Worm (Caenorhabditis elegans) whole organism, L4 larva: ENCODE data around the gene F31E9.3.

Experiments used
- F44E2.7 ChIP-seq: fragments of 200-800 bp; sonication (Bioruptor generic); IDR thresholded peaks from 2 replicates; pipeline ENCODE4 v2.1.2; 2022; ENCODE audit warnings: missing genetic modification characterization, missing compliant biosample characterization
- T26A8.4 ChIP-seq: fragments of 200-800 bp; sonication (Bioruptor generic); IDR thresholded peaks from 2 replicates; pipeline ENCODE4 v1.3.6; 2022; ENCODE audit warnings: missing genetic modification characterization, missing compliant biosample characterization
- Y5F2A.4 ChIP-seq: fragments of 200-800 bp; sonication (Bioruptor generic); optimal IDR thresholded peaks from 2 replicates; lab custom pipeline; 2018; ENCODE audit warnings: mild to moderate bottlenecking, missing genetic modification characterization, missing compliant biosample characterization
- ZK546.5 ChIP-seq, 2 experiments: sonication (generic microtip); optimal IDR thresholded peaks; 2 replicates each; lab custom pipeline; 2017; ENCODE audit warnings: missing biosample characterization in 2 of 2, missing genetic modification characterization in 2 of 2
- aha-1 ChIP-seq: fragments of 150-350 bp; peaks from one replicate; lab custom pipeline; 2014; ENCODE audit warnings: missing biosample characterization, missing genetic modification characterization
- attf-4 ChIP-seq: sonication (generic microtip); optimal IDR thresholded peaks from 3 replicates; lab custom pipeline; 2017; ENCODE audit warnings: missing biosample characterization, missing genetic modification characterization
- ceh-28 ChIP-seq: fragments of 150-350 bp; optimal IDR thresholded peaks from 2 replicates; lab custom pipeline; 2014; ENCODE audit warnings: missing biosample characterization, missing genetic modification reagents, missing genetic modification characterization
- ceh-44 ChIP-seq: fragments of 200-800 bp; sonication (Bioruptor generic); IDR thresholded peaks from 2 replicates; pipeline ENCODE4 v1.3.6; 2022; ENCODE audit warnings: missing genetic modification reagents, missing genetic modification characterization, missing compliant biosample characterization
- cey-2 ChIP-seq: sonication (generic microtip); optimal IDR thresholded peaks from 3 replicates; lab custom pipeline; 2017; ENCODE audit warnings: missing genetic modification characterization, mild to moderate bottlenecking, missing compliant biosample characterization, antibody characterized with exemption, borderline replicate concordance; ENCODE audit not compliant: insufficient read depth
- ctbp-1 ChIP-seq: fragments of 200-800 bp; sonication (Bioruptor generic); IDR thresholded peaks from 2 replicates; pipeline ENCODE4 v1.3.6; 2022; ENCODE audit warnings: missing genetic modification reagents, missing genetic modification characterization, missing compliant biosample characterization
- daf-16 ChIP-seq, 3 experiments: sonication (generic microtip); optimal IDR thresholded peaks; 2 replicates each; lab custom pipeline; 2016 to 2017; ENCODE audit warnings: missing genetic modification characterization in 3 of 3, missing genetic modification reagents in 3 of 3, mild to moderate bottlenecking in 2 of 3, missing compliant biosample characterization in 2 of 3, missing biosample characterization in 1 of 3, moderate library complexity in 1 of 3
- dmd-8 ChIP-seq: fragments of 200-800 bp; sonication (Bioruptor generic); IDR thresholded peaks from 2 replicates; pipeline ENCODE4 v1.3.6; 2022; ENCODE audit warnings: missing genetic modification characterization, missing compliant biosample characterization
- dmd-9 ChIP-seq: fragments of 200-800 bp; sonication (Bioruptor generic); IDR thresholded peaks from 2 replicates; pipeline ENCODE4 v1.3.6; 2022; ENCODE audit warnings: missing genetic modification reagents, missing genetic modification characterization, missing compliant biosample characterization
- duxl-1 ChIP-seq: sonication (generic microtip); optimal IDR thresholded peaks from 2 replicates; lab custom pipeline; 2016; ENCODE audit warnings: mild to moderate bottlenecking, missing genetic modification characterization, moderate library complexity, missing compliant biosample characterization; ENCODE audit not compliant: poor library complexity
- egl-43 ChIP-seq: fragments of 200-800 bp; sonication (Bioruptor generic); IDR thresholded peaks from 2 replicates; pipeline ENCODE4 v1.3.6; 2022; ENCODE audit warnings: missing genetic modification reagents, missing genetic modification characterization, missing compliant biosample characterization
- jun-1 ChIP-seq: fragments of 150-350 bp; optimal IDR thresholded peaks from 2 replicates; lab custom pipeline; 2014; ENCODE audit warnings: missing biosample characterization, missing genetic modification reagents, missing genetic modification characterization
- lim-7 ChIP-seq: fragments of 200-800 bp; sonication (Bioruptor generic); IDR thresholded peaks from 2 replicates; pipeline ENCODE4 v1.3.6; 2022; ENCODE audit warnings: missing genetic modification characterization, missing compliant biosample characterization
- lin-1 ChIP-seq: fragments of 200-800 bp; sonication (Bioruptor generic); IDR thresholded peaks from 2 replicates; pipeline ENCODE4 v1.3.6; 2022; ENCODE audit warnings: missing genetic modification reagents, missing genetic modification characterization, missing compliant biosample characterization
- lin-29 ChIP-seq: fragments of 200-800 bp; sonication (Bioruptor generic); IDR thresholded peaks from 2 replicates; pipeline ENCODE4 v1.3.6; 2022; ENCODE audit warnings: missing genetic modification reagents, missing genetic modification characterization, missing compliant biosample characterization
- lsy-2 ChIP-seq, 2 experiments: fragments of 150-350 bp in 1 of 2; sonication (generic microtip) in 1 of 2; optimal IDR thresholded peaks; 2 replicates each; lab custom pipeline; 2014 to 2017; ENCODE audit warnings: missing biosample characterization in 2 of 2, missing genetic modification characterization in 2 of 2
- mes-2 ChIP-seq: sonication (generic microtip); optimal IDR thresholded peaks from 2 replicates; lab custom pipeline; 2016; ENCODE audit warnings: missing genotype, mild to moderate bottlenecking, missing genetic modification characterization, missing compliant biosample characterization; ENCODE audit not compliant: poor library complexity, severe bottlenecking
- mxl-3 ChIP-seq: fragments of 200-800 bp; sonication (Bioruptor generic); optimal IDR thresholded peaks from 2 replicates; lab custom pipeline; 2018; ENCODE audit warnings: mild to moderate bottlenecking, missing genetic modification characterization, missing compliant biosample characterization
- nhr-102 ChIP-seq: sonication (generic microtip); optimal IDR thresholded peaks from 2 replicates; lab custom pipeline; 2016; ENCODE audit warnings: mild to moderate bottlenecking, missing genetic modification characterization, moderate library complexity, missing compliant biosample characterization
- nhr-25 ChIP-seq: sonication (generic microtip); optimal IDR thresholded peaks from 2 replicates; lab custom pipeline; 2017; ENCODE audit warnings: missing genetic modification characterization, mild to moderate bottlenecking, missing compliant biosample characterization, antibody characterized with exemption, moderate library complexity, borderline replicate concordance; ENCODE audit not compliant: insufficient read depth
- nhr-77 ChIP-seq: fragments of 150-350 bp; optimal IDR thresholded peaks from 2 replicates; lab custom pipeline; 2014; ENCODE audit warnings: missing biosample characterization, missing genetic modification characterization
- php-3 ChIP-seq: fragments of 200-800 bp; sonication (Bioruptor generic); IDR thresholded peaks from 2 replicates; pipeline ENCODE4 v1.3.6; 2022; ENCODE audit warnings: missing genetic modification reagents, missing genetic modification characterization, missing compliant biosample characterization
- sdz-12 ChIP-seq: fragments of 200-800 bp; sonication (Bioruptor generic); optimal IDR thresholded peaks from 2 replicates; lab custom pipeline; 2018; ENCODE audit warnings: mild to moderate bottlenecking, missing genetic modification characterization, missing compliant biosample characterization
- set-16 ChIP-seq: fragments of 200-800 bp; sonication (Bioruptor generic); IDR thresholded peaks from 2 replicates; pipeline ENCODE4 v1.3.6; 2022; ENCODE audit warnings: missing genetic modification reagents, missing genetic modification characterization, missing compliant biosample characterization
- snpc-1.2 ChIP-seq: fragments of 200-800 bp; sonication (Bioruptor generic); IDR thresholded peaks from 2 replicates; pipeline ENCODE4 v1.3.6; 2022; ENCODE audit warnings: missing genetic modification reagents, missing genetic modification characterization, missing compliant biosample characterization
- snpc-4 ChIP-seq: fragments of 150-350 bp; optimal IDR thresholded peaks from 2 replicates; lab custom pipeline; 2014; ENCODE audit warnings: missing biosample characterization, missing genetic modification characterization
- spr-3 ChIP-seq: fragments of 200-800 bp; sonication (Bioruptor generic); optimal IDR thresholded peaks from 2 replicates; lab custom pipeline; 2018; ENCODE audit warnings: mild to moderate bottlenecking, missing genetic modification characterization, missing compliant biosample characterization
- unc-39 ChIP-seq: sonication (generic microtip); optimal IDR thresholded peaks from 2 replicates; lab custom pipeline; 2017; ENCODE audit warnings: missing biosample characterization, missing genetic modification characterization
- unc-62 ChIP-seq, 3 experiments: fragments of 150-350 bp in 1 of 3; sonication (generic microtip); optimal IDR thresholded peaks in 2 of 3; peaks in 1 of 3; 1 replicate in 1 of 3; 2 replicates in 2 of 3; lab custom pipeline; 2014 to 2017; ENCODE audit warnings: missing biosample characterization in 3 of 3, missing genetic modification characterization in 3 of 3, missing genetic modification reagents in 3 of 3, missing genotype in 1 of 3
- vab-7 ChIP-seq: fragments of 200-800 bp; sonication (Bioruptor generic); IDR thresholded peaks from 2 replicates; pipeline ENCODE4 v1.3.6; 2022; ENCODE audit warnings: missing genetic modification reagents, missing genetic modification characterization, missing compliant biosample characterization
- zag-1 ChIP-seq: fragments of 150-350 bp; optimal IDR thresholded peaks from 2 replicates; lab custom pipeline; 2014; ENCODE audit warnings: missing biosample characterization, missing genetic modification characterization
- zip-11 ChIP-seq: fragments of 200-800 bp; sonication (Bioruptor generic); IDR thresholded peaks from 2 replicates; pipeline ENCODE4 v1.3.6; 2022; ENCODE audit warnings: missing genetic modification characterization, missing compliant biosample characterization

The F31E9.3 gene

DNA sequence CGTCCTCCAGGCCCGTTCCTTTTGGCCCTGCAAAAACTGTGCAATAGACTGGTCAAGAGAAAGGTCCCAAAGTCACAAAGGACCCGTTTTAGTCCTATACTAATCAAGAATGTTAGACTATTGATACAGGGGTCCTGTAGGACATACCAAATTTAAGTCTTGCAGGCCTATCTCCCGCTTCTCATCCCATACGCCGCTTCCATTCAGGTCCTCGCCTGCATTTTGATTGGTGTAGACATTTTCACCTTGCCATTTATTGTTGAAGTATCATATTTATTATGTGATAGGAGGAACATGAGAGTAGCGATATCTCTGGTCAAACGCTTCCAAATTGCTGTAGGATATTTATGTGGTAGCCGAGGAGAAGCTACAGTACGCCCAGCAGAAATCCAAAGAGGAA lies 5.1 kb upstream of the F31E9.3 start:
- TF ChIP-seq snpc-4 (tag; lab: Kevin White, UChicago) (no peak), spr-3 (GFP tag; lab: Kevin White, UChicago) (no peak), ctbp-1 (GFP tag; lab: Robert Waterston, UW) (no peak), unc-62 (GFP tag; optimal IDR thresholded peaks at IDR 0.05 in 1 of 2; lab: Kevin White, UChicago) (peak in 1 of 2 experiments; percentile 91), unc-62 (tag; optimal IDR thresholded peaks at IDR 0.05; lab: Kevin White, UChicago) (no peak), T26A8.4 (GFP tag; lab: Robert Waterston, UW) (no peak)

DNA sequence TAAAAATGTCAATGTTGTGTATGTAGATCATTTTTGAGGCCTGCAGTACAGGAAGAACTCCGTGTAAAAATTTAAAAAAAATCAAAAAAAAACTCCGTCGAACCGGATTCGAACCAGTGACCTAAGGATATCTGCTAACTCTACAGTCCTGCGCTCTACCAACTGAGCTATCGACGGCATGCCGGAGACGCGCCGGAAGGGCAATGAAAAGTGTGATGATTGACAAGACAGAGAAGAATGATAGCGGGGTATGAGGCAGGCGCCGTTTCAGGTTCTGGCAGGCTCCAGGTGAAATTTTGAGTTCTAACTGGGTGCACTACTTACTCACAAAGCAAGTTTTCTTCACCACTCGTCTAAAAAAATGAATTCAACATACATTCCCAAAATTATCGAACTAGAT lies 4.6 kb upstream of the F31E9.3 start, which contains the start of gene srz-58:
Gene srz-58, plus strand, starts transcription at position 362 of the 400 bp plus-strand sequence.
- no peak for TF ChIP-seq zag-1 (tag; lab: Kevin White, UChicago)
- peak; percentile 36; the same call in 1 of the 2 replicates for TF ChIP-seq vab-7 (GFP tag; lab: Robert Waterston, UW)
- TF ChIP-seq php-3 (GFP tag; lab: Robert Waterston, UW) = no peak
- no peak for TF ChIP-seq zip-11
- TF ChIP-seq F44E2.7 (GFP tag; lab: Robert Waterston, UW) = peak; percentile 27; the same call in 1 of the 2 replicates
- no peak for TF ChIP-seq nhr-25 (tag; lab: Kevin White, UChicago)
- TF ChIP-seq mes-2 (tag; lab: Kevin White, UChicago) = peak; percentile 22
- TF ChIP-seq duxl-1 = peak; percentile 45
- TF ChIP-seq nhr-77 (tag; lab: Kevin White, UChicago) = no peak
- TF ChIP-seq lim-7 (GFP tag; lab: Robert Waterston, UW) = peak; percentile 60; the same call in 1 of the 2 replicates
- peak; percentile 53; the same call in 1 of the 2 replicates for TF ChIP-seq egl-43 (GFP tag; lab: Robert Waterston, UW)
- TF ChIP-seq lin-1 = 0 out of 2 replicates have a peak, but pooled peaks have one; percentile 12
- no peak for TF ChIP-seq aha-1 (tag; lab: Kevin White, UChicago)
- TF ChIP-seq snpc-1.2 (GFP tag; lab: Robert Waterston, UW) = 0 out of 2 replicates have a peak, but pooled peaks have one; percentile 41

DNA sequence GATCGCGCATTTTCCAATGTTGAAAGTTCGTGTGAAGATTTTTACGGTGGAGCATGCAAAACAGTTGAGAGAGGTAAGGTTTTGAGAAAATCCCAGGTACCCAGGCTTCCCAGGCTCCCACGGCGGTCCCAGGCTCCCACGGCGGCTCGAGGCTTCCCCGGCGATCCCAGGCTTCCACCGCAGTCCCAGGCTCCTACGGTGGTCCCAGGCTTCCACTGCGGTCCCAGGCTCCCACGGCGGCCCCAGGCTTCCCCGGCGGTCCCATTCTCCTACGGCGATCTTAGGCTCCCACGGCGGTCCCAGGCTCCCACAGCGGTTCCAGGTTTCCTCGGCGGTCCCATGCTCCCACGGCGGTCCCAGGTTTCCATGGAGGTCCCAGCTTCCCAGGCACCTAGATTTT lies 1.5 kb downstream of the F31E9.3 start:
- no peak for TF ChIP-seq attf-4 (tag; lab: Kevin White, UChicago)
- 0 out of 2 replicates have a peak, but pooled peaks have one; percentile 45 for TF ChIP-seq egl-43 (GFP tag; lab: Robert Waterston, UW)
- TF ChIP-seq set-16 = peak; percentile 99
- TF ChIP-seq, all 104 proteins: peak for 2

DNA sequence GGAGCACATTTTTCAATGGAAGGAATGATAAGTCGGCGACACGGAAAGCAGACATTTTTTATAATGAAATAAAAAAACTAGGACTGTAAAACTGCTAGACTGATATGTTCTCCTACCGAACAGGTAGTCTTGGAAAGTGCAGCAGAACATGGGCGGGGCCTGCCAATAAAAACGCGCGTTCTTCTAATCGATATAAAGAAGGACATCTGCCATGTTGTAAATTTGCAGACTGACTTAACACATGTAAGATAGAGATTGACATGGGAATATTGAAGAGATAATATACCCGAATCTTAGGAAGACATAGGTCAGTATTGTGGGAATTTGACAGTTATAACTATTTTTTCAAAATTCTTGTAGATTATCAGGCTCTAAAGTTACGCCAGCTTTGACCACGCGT lies 5.5 kb downstream of the F31E9.3 start, which contains the start of gene sdz-16:
Gene sdz-16, minus strand, starts transcription at position 101 of the 400 bp plus-strand sequence.
- TF ChIP-seq dmd-9 = no peak
- no peak for TF ChIP-seq duxl-1
- TF ChIP-seq cey-2 (tag; lab: Kevin White, UChicago) = no peak
- TF ChIP-seq lin-29 (GFP tag; lab: Robert Waterston, UW) = no peak
- TF ChIP-seq T26A8.4 (GFP tag; lab: Robert Waterston, UW) = no peak
- TF ChIP-seq, all 104 proteins: peak for 0

DNA sequence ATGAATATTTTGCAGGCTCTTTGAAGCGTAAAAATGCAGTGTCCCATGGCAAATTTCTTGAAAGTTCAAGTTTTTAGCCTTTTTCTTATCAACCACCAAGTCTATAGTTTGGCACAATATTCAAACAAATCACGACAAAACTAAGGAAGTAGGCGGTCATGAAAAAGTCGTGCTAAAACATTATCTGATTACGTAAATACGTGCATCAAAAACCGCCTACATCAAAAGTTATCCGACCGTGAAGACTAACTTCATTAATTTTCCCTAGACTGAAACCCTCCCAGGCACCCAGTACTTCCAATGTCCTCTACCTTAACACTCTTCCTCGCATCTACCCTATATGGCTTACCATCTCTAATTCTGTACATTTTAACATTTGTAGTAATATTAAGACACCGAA lies 6.1 kb downstream of the F31E9.3 start, which contains the start of gene srg-44:
Gene srg-44, plus strand, starts transcription at position 301 of the 400 bp plus-strand sequence.
- TF ChIP-seq sdz-12 (GFP tag; lab: Kevin White, UChicago) (no peak), aha-1 (tag; lab: Kevin White, UChicago) (peak; percentile 17), daf-16 (GFP tag; optimal IDR thresholded peaks at IDR 0.05; lab: Kevin White, UChicago) (no peak), daf-16 (tag; optimal IDR thresholded peaks at IDR 0.05; lab: Kevin White, UChicago) (no peak)

DNA sequence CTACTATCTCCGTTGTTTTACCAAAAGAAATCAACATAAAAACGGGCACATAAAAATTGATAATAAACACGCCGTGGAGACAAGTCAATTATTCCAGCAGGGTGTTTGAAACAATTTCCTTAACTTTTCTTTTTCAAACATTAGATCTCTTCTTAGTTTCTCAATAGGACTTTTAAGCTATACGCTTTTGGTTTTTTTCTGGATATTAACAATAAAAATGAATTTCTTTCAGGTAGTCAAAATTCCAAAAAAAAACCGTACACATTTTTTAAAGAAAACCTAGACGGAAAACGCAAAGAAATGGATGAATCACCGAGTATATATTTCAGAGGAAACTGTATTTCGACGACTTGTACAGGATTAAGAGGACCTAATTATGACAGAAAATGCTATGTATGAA lies 8.9 kb downstream of the F31E9.3 start, which contains the start of gene fbxa-185:
Gene fbxa-185, plus strand, starts transcription at position 301 of the 400 bp plus-strand sequence.
- no peak for TF ChIP-seq mxl-3 (GFP tag; lab: Kevin White, UChicago)
- no peak for TF ChIP-seq ZK546.5 (tag; optimal IDR thresholded peaks at IDR 0.05; lab: Kevin White, UChicago)
- no peak for TF ChIP-seq ceh-44 (GFP tag; lab: Robert Waterston, UW)
- no peak for TF ChIP-seq Y5F2A.4 (GFP tag; lab: Kevin White, UChicago)
- no peak for TF ChIP-seq dmd-8
- no peak for TF ChIP-seq ctbp-1 (GFP tag; lab: Robert Waterston, UW)
- no peak for TF ChIP-seq unc-62 (GFP tag; optimal IDR thresholded peaks at IDR 0.05 in 1 of 2; lab: Kevin White, UChicago)
- TF ChIP-seq unc-62 (tag; optimal IDR thresholded peaks at IDR 0.05; lab: Kevin White, UChicago) = no peak
- no peak for TF ChIP-seq lsy-2 (tag; optimal IDR thresholded peaks at IDR 0.05; lab: Kevin White, UChicago)
- no peak for TF ChIP-seq unc-39 (tag; lab: Kevin White, UChicago)
- TF ChIP-seq nhr-102 (tag; lab: Kevin White, UChicago) = no peak
- TF ChIP-seq egl-43 (GFP tag; lab: Robert Waterston, UW) = no peak
- TF ChIP-seq jun-1 (tag; lab: Kevin White, UChicago) = no peak
- no peak for TF ChIP-seq ceh-28 (tag; lab: Kevin White, UChicago)
- no peak for TF ChIP-seq set-16
- TF ChIP-seq mes-2 (tag; lab: Kevin White, UChicago) = no peak
